Worm (Caenorhabditis elegans) whole organism, dauer: Measurements from ENCODE around the gene gpch-1.

ENCODE experiments used
- unc-62 ChIP-seq: sonication (generic microtip); optimal IDR thresholded peaks from 2 replicates; lab custom pipeline; 2017; ENCODE audit warnings: missing biosample characterization, missing genetic modification reagents, missing genetic modification characterization

Gene gpch-1

DNA sequence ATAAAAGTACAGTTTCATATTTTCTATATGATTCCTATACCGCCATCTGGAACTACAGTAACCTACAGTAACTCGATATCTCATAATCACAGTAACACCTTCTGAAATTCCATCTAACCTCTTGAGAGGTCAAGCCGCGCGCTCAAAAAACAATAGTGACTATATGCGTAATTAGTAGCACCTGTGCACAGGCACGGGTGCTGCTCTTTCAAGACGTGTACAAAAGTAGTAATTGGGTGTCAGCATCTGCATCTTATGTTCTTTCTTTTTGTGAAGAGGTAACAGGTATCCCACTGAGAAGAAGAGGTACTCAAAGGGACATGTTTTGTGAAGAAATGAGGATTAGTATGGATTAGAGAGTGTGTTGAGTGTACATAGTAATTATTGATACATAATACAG is 53.0 kb downstream of the gpch-1 start:
- no peak for TF ChIP-seq unc-62 (GFP tag; lab: Kevin White, UChicago)
